Worm (Caenorhabditis elegans) whole organism, young adult: ENCODE data around the gene F57B9.3.
A peak's percentile ranks its signal among the peaks of the same experiment; 100 is the strongest.

Source experiments
- B0261.1 ChIP-seq: sonication (generic microtip); optimal IDR thresholded peaks from 2 replicates; lab custom pipeline; 2016; ENCODE audit warnings: mild to moderate bottlenecking, missing genetic modification characterization, moderate library complexity, missing compliant biosample characterization
- F22D6.2 ChIP-seq: sonication (generic microtip); optimal IDR thresholded peaks from 2 replicates; lab custom pipeline; 2016; ENCODE audit warnings: mild to moderate bottlenecking, missing genetic modification characterization, missing compliant biosample characterization
- F49E8.2 ChIP-seq: sonication (generic microtip); optimal IDR thresholded peaks from 3 replicates; lab custom pipeline; 2017; ENCODE audit warnings: missing genetic modification characterization, mild to moderate bottlenecking, missing compliant biosample characterization, antibody characterized with exemption, moderate library complexity; ENCODE audit not compliant: insufficient read depth
- F57A8.1 ChIP-seq: fragments of 200-800 bp; sonication (Bioruptor generic); optimal IDR thresholded peaks from 2 replicates; lab custom pipeline; 2018; ENCODE audit warnings: mild to moderate bottlenecking, missing genetic modification characterization, moderate library complexity, missing compliant biosample characterization
- K11D2.4 ChIP-seq: fragments of 200-800 bp; sonication (Bioruptor generic); IDR thresholded peaks from 2 replicates; pipeline ENCODE4 v1.3.6; 2022; ENCODE audit warnings: missing genetic modification reagents, missing genetic modification characterization, missing compliant biosample characterization
- T26A5.8 ChIP-seq: sonication (generic microtip); optimal IDR thresholded peaks from 2 replicates; lab custom pipeline; 2016; ENCODE audit warnings: missing genetic modification characterization, missing compliant biosample characterization
- Y67H2A.10 ChIP-seq: fragments of 200-800 bp; sonication (Bioruptor generic); conservative IDR thresholded peaks from 2 replicates; pipeline ENCODE4 v1.3.6; 2022; ENCODE audit warnings: missing genetic modification reagents, missing genetic modification characterization, missing compliant biosample characterization
- Y79H2A.3 ChIP-seq: fragments of 200-800 bp; sonication (Bioruptor generic); conservative IDR thresholded peaks from 2 replicates; pipeline ENCODE4 v1.3.6; 2022; ENCODE audit warnings: missing genetic modification reagents, missing genetic modification characterization, missing compliant biosample characterization
- Y95B8A.8 ChIP-seq: fragments of 200-800 bp; sonication (Bioruptor generic); IDR thresholded peaks from 2 replicates; pipeline ENCODE4 v1.3.6; 2022; ENCODE audit warnings: missing genetic modification reagents, missing genetic modification characterization, missing compliant biosample characterization
- ZK185.1 ChIP-seq: sonication (generic microtip); optimal IDR thresholded peaks from 2 replicates; lab custom pipeline; 2016; ENCODE audit warnings: mild to moderate bottlenecking, missing genetic modification characterization, missing compliant biosample characterization; ENCODE audit not compliant: poor library complexity, severe bottlenecking
- ama-1 ChIP-seq, 3 experiments: fragments of 150-350 bp in 1 of 3; sonication (generic microtip) in 2 of 3; optimal IDR thresholded peaks; 2 replicates each; lab custom pipeline; 2014 to 2018; ENCODE audit warnings: missing biosample characterization in 2 of 3, missing genetic modification characterization in 2 of 3, missing genetic modification reagents in 2 of 3
- athp-1 ChIP-seq: sonication (generic microtip); optimal IDR thresholded peaks from 2 replicates; lab custom pipeline; 2017; ENCODE audit warnings: mild to moderate bottlenecking, missing genetic modification characterization, missing compliant biosample characterization
- attf-3 ChIP-seq: fragments of 200-800 bp; sonication (Bioruptor generic); conservative IDR thresholded peaks from 2 replicates; pipeline ENCODE4 v1.3.6; 2022; ENCODE audit warnings: missing genetic modification reagents, missing genetic modification characterization, missing compliant biosample characterization
- attf-6 ChIP-seq: fragments of 200-800 bp; sonication (Bioruptor generic); IDR thresholded peaks from 2 replicates; pipeline ENCODE4 v1.3.6; 2022; ENCODE audit warnings: missing genetic modification reagents, missing genetic modification characterization, missing compliant biosample characterization
- bed-1 ChIP-seq: fragments of 200-800 bp; sonication (Bioruptor generic); IDR thresholded peaks from 2 replicates; pipeline ENCODE4 v1.3.6; 2022; ENCODE audit warnings: missing genetic modification reagents, missing genetic modification characterization, missing compliant biosample characterization
- ceh-40 ChIP-seq: fragments of 200-800 bp; sonication (Bioruptor generic); IDR thresholded peaks from 2 replicates; pipeline ENCODE4 v1.3.6; 2022; ENCODE audit warnings: missing genetic modification characterization, missing compliant biosample characterization
- ceh-79 ChIP-seq: sonication (generic microtip); optimal IDR thresholded peaks from 2 replicates; lab custom pipeline; 2017; ENCODE audit warnings: mild to moderate bottlenecking, missing genetic modification characterization, missing compliant biosample characterization
- die-1 ChIP-seq: sonication (generic microtip); optimal IDR thresholded peaks from 2 replicates; lab custom pipeline; 2016; ENCODE audit warnings: missing genotype, mild to moderate bottlenecking, missing genetic modification characterization, missing compliant biosample characterization
- dpl-1 ChIP-seq: fragments of 150-350 bp; optimal IDR thresholded peaks from 2 replicates; lab custom pipeline; 2014; ENCODE audit warnings: missing biosample characterization, missing genetic modification reagents, missing genetic modification characterization
- efl-1 ChIP-seq: fragments of 150-350 bp; optimal IDR thresholded peaks from 2 replicates; lab custom pipeline; 2014; ENCODE audit warnings: missing biosample characterization, missing genetic modification reagents, missing genetic modification characterization
- egrh-3 ChIP-seq: fragments of 200-800 bp; sonication (Bioruptor generic); IDR thresholded peaks from 2 replicates; pipeline ENCODE4 v1.3.6; 2022; ENCODE audit warnings: missing genetic modification reagents, missing genetic modification characterization, missing compliant biosample characterization
- ekl-4 ChIP-seq: fragments of 200-800 bp; sonication (Bioruptor generic); IDR thresholded peaks from 2 replicates; pipeline ENCODE4 v1.3.6; 2022; ENCODE audit warnings: missing genetic modification reagents, missing genetic modification characterization, missing compliant biosample characterization
- fkh-3 ChIP-seq: sonication (generic microtip); optimal IDR thresholded peaks from 2 replicates; lab custom pipeline; 2016; ENCODE audit warnings: mild to moderate bottlenecking, missing genetic modification characterization, missing compliant biosample characterization
- gei-17 ChIP-seq: fragments of 200-800 bp; sonication (Bioruptor generic); optimal IDR thresholded peaks from 2 replicates; lab custom pipeline; 2018; ENCODE audit warnings: mild to moderate bottlenecking, missing genetic modification characterization, missing compliant biosample characterization
- hlh-12 ChIP-seq: sonication (generic microtip); optimal IDR thresholded peaks from 2 replicates; lab custom pipeline; 2016; ENCODE audit warnings: missing genetic modification characterization, missing compliant biosample characterization
- hlh-26 ChIP-seq: fragments of 200-800 bp; sonication (Bioruptor generic); conservative IDR thresholded peaks from 2 replicates; pipeline ENCODE4 v1.3.6; 2022; ENCODE audit warnings: missing genetic modification reagents, missing genetic modification characterization, missing compliant biosample characterization
- let-607 ChIP-seq, 2 experiments: fragments of 200-800 bp in 1 of 2; sonication (Bioruptor generic) in 1 of 2; sonication (generic microtip) in 1 of 2; optimal IDR thresholded peaks; 2 replicates each; lab custom pipeline; 2016 to 2018; ENCODE audit warnings: mild to moderate bottlenecking in 2 of 2, missing compliant biosample characterization in 2 of 2, missing genetic modification characterization in 2 of 2, moderate library complexity in 2 of 2, missing genotype in 1 of 2
- lin-35 ChIP-seq, 3 experiments: fragments of 150-350 bp in 2 of 3; sonication (generic microtip) in 1 of 3; optimal IDR thresholded peaks; 2 replicates each; lab custom pipeline; 2014 to 2018; ENCODE audit warnings: missing biosample characterization in 3 of 3, missing genetic modification characterization in 3 of 3, missing genetic modification reagents in 3 of 3
- lsl-1 ChIP-seq: fragments of 200-800 bp; sonication (Bioruptor generic); optimal IDR thresholded peaks from 2 replicates; lab custom pipeline; 2018; ENCODE audit warnings: mild to moderate bottlenecking, missing genetic modification characterization, moderate library complexity, missing compliant biosample characterization
- madf-10 ChIP-seq: sonication (generic microtip); optimal IDR thresholded peaks from 2 replicates; lab custom pipeline; 2016; ENCODE audit warnings: mild to moderate bottlenecking, missing genetic modification characterization, missing compliant biosample characterization
- madf-6 ChIP-seq: fragments of 200-800 bp; sonication (Bioruptor generic); IDR thresholded peaks from 2 replicates; pipeline ENCODE4 v1.3.6; 2022; ENCODE audit warnings: missing genetic modification reagents, missing genetic modification characterization, missing compliant biosample characterization
- madf-8 ChIP-seq: fragments of 200-800 bp; sonication (Bioruptor generic); conservative IDR thresholded peaks from 2 replicates; pipeline ENCODE4 v1.3.6; 2022; ENCODE audit warnings: missing genetic modification reagents, missing genetic modification characterization, missing compliant biosample characterization
- mes-4 ChIP-seq: sonication (generic microtip); optimal IDR thresholded peaks from 2 replicates; lab custom pipeline; 2016; ENCODE audit warnings: missing genotype, missing genetic modification characterization, missing compliant biosample characterization
- nhr-80 ChIP-seq: sonication (generic microtip); optimal IDR thresholded peaks from 2 replicates; lab custom pipeline; 2016; ENCODE audit warnings: missing genetic modification characterization, missing compliant biosample characterization
- rcor-1 ChIP-seq: fragments of 200-800 bp; sonication (Bioruptor generic); IDR thresholded peaks from 2 replicates; pipeline ENCODE4 v1.3.6; 2022; ENCODE audit warnings: missing genetic modification reagents, missing genetic modification characterization, missing compliant biosample characterization
- sea-2 ChIP-seq: fragments of 200-800 bp; sonication (Bioruptor generic); IDR thresholded peaks from 2 replicates; pipeline ENCODE4 v1.3.6; 2022; ENCODE audit warnings: missing genetic modification characterization, missing compliant biosample characterization
- tbp1 ChIP-seq: fragments of 200-800 bp; sonication (Bioruptor generic); optimal IDR thresholded peaks from 2 replicates; lab custom pipeline; 2018; ENCODE audit warnings: mild to moderate bottlenecking, missing genetic modification characterization, missing compliant biosample characterization
- tbx-9 ChIP-seq: sonication (generic microtip); optimal IDR thresholded peaks from 2 replicates; lab custom pipeline; 2016; ENCODE audit warnings: borderline replicate concordance, missing genetic modification characterization, inconsistent platforms, missing compliant biosample characterization
- unc-130 ChIP-seq: sonication (generic microtip); optimal IDR thresholded peaks from 2 replicates; lab custom pipeline; 2016; ENCODE audit warnings: missing genetic modification reagents, missing genetic modification characterization, missing compliant biosample characterization
- zim-3 ChIP-seq: sonication (generic microtip); optimal IDR thresholded peaks from 2 replicates; lab custom pipeline; 2017; ENCODE audit warnings: mild to moderate bottlenecking, missing genetic modification characterization, moderate library complexity, missing compliant biosample characterization
- ztf-6 ChIP-seq: fragments of 200-800 bp; sonication (Bioruptor generic); IDR thresholded peaks from 2 replicates; pipeline ENCODE4 v1.3.6; 2022; ENCODE audit warnings: missing genetic modification reagents, missing genetic modification characterization, missing compliant biosample characterization

F57B9.3 gene

ce11 chrIII:6968080-6968639 lies 28.5 kb downstream of the F57B9.3 start, which contains the start of gene panl-2:
Gene panl-2 (minus strand): TSS chrIII:6968130.
- no peak for TF ChIP-seq ekl-4 (GFP tag; lab: Robert Waterston, UW)
- no peak for TF ChIP-seq tbx-9 (tag; lab: Kevin White, UChicago)
- no peak for TF ChIP-seq rcor-1 (GFP tag; lab: Robert Waterston, UW)
- no peak for TF ChIP-seq lsl-1
- no peak for TF ChIP-seq nhr-80
- TF ChIP-seq fkh-3 (tag; lab: Kevin White, UChicago) = no peak
- no peak for TF ChIP-seq madf-10
- TF ChIP-seq F49E8.2 = peak; percentile 47
- peak in 1 of 3 experiments; percentile 52 for TF ChIP-seq lin-35 (GFP tag; optimal IDR thresholded peaks at IDR 0.05; lab: Kevin White, UChicago)
- no peak for TF ChIP-seq hlh-26 (GFP tag; lab: Robert Waterston, UW)
- no peak for TF ChIP-seq ZK185.1 (tag; lab: Kevin White, UChicago)
- TF ChIP-seq ceh-40 (GFP tag; lab: Robert Waterston, UW) = no peak
- TF ChIP-seq ceh-79 = no peak
- TF ChIP-seq egrh-3 = peak; percentile 49; the same call in 1 of the 2 replicates
- TF ChIP-seq Y67H2A.10 (GFP tag; lab: Robert Waterston, UW) = no peak
- no peak for TF ChIP-seq hlh-12 (tag; lab: Kevin White, UChicago)
- no peak for TF ChIP-seq let-607 (tag; optimal IDR thresholded peaks at IDR 0.05; lab: Kevin White, UChicago)
- no peak for TF ChIP-seq F22D6.2 (tag; lab: Kevin White, UChicago)
- TF ChIP-seq F57A8.1 (GFP tag; lab: Kevin White, UChicago) = no peak
- TF ChIP-seq die-1 = no peak
- no peak for TF ChIP-seq athp-1 (tag; lab: Kevin White, UChicago)
- no peak for TF ChIP-seq T26A5.8
- no peak for TF ChIP-seq Y79H2A.3 (GFP tag; lab: Robert Waterston, UW)
- TF ChIP-seq ztf-6 = no peak
- TF ChIP-seq ama-1 (optimal IDR thresholded peaks at IDR 0.05; lab: Kevin White, UChicago) = no peak
- no peak for TF ChIP-seq ama-1 (GFP tag; optimal IDR thresholded peaks at IDR 0.05; lab: Kevin White, UChicago)
- no peak for TF ChIP-seq dpl-1 (GFP tag; lab: Kevin White, UChicago)
- no peak for TF ChIP-seq Y95B8A.8 (GFP tag; lab: Robert Waterston, UW)
- TF ChIP-seq K11D2.4 = no peak
- TF ChIP-seq sea-2 (GFP tag; lab: Robert Waterston, UW) = no peak
- no peak for TF ChIP-seq mes-4
- TF ChIP-seq attf-6 (GFP tag; lab: Robert Waterston, UW) = no peak
- TF ChIP-seq attf-3 (GFP tag; lab: Robert Waterston, UW) = peak; percentile 88
- no peak for TF ChIP-seq bed-1 (GFP tag; lab: Robert Waterston, UW)
- no peak for TF ChIP-seq B0261.1 (tag; lab: Kevin White, UChicago)
- TF ChIP-seq unc-130 (GFP tag; lab: Kevin White, UChicago) = no peak

- TF ChIP-seq efl-1 (GFP tag; lab: Kevin White, UChicago) (peak; percentile 55), madf-8 (0 out of 2 replicates have a peak, but pooled peaks have one; percentile 6), zim-3 (no peak), unc-130 (GFP tag; lab: Kevin White, UChicago) (no peak), madf-6 (GFP tag; lab: Robert Waterston, UW) (peak; percentile 71), tbp1 (no peak), gei-17 (GFP tag; lab: Kevin White, UChicago) (no peak), ceh-79 (no peak)
Measured at ce11 chrIII:6968655-6969054, 29.0 kb downstream of the F57B9.3 start.
